Worm (Caenorhabditis elegans) whole organism, L1 larva: ENCODE measurements around the gene Y82E9BL.1.

Experiments
- C04F5.9 ChIP-seq: sonication (generic microtip); optimal IDR thresholded peaks from 2 replicates; lab custom pipeline; 2016; ENCODE audit warnings: missing genetic modification characterization, missing compliant biosample characterization
- C34B4.2 ChIP-seq: sonication (generic microtip); optimal IDR thresholded peaks from 2 replicates; lab custom pipeline; 2017; ENCODE audit warnings: mild to moderate bottlenecking, missing genetic modification characterization, missing compliant biosample characterization
- Y116A8C.19 ChIP-seq: sonication (generic microtip); optimal IDR thresholded peaks from 2 replicates; lab custom pipeline; 2016; ENCODE audit warnings: missing compliant biosample characterization, missing genetic modification characterization, borderline replicate concordance
- aha-1 ChIP-seq: fragments of 150-350 bp; optimal IDR thresholded peaks from 2 replicates; lab custom pipeline; 2014; ENCODE audit warnings: missing biosample characterization, missing genetic modification characterization
- alr-1 ChIP-seq: fragments of 200-800 bp; sonication (Bioruptor generic); optimal IDR thresholded peaks from 2 replicates; lab custom pipeline; 2018; ENCODE audit warnings: borderline replicate concordance, mild to moderate bottlenecking, missing genetic modification characterization, missing compliant biosample characterization
- blmp-1 ChIP-seq: fragments of 150-350 bp; optimal IDR thresholded peaks from 2 replicates; lab custom pipeline; 2014; ENCODE audit warnings: missing biosample characterization, missing genetic modification characterization
- ceh-8 ChIP-seq: fragments of 200-800 bp; sonication (Bioruptor generic); optimal IDR thresholded peaks from 2 replicates; lab custom pipeline; 2018; ENCODE audit warnings: mild to moderate bottlenecking, missing genetic modification characterization, moderate library complexity, missing compliant biosample characterization
- ceh-88 ChIP-seq: fragments of 200-800 bp; sonication (Bioruptor generic); IDR thresholded peaks from 2 replicates; pipeline ENCODE4 v1.3.6; 2022; ENCODE audit warnings: missing genetic modification characterization, missing compliant biosample characterization
- ceh-90 ChIP-seq: sonication (generic microtip); optimal IDR thresholded peaks from 2 replicates; lab custom pipeline; 2016; ENCODE audit warnings: missing genetic modification characterization, missing compliant biosample characterization
- efl-1 ChIP-seq, 4 experiments: fragments of 150-350 bp; optimal IDR thresholded peaks in 3 of 4; peaks in 1 of 4; 1 replicate in 1 of 4; 2 replicates in 3 of 4; lab custom pipeline; 2014; ENCODE audit warnings: missing biosample characterization in 2 of 4, missing genetic modification characterization in 2 of 4, missing genetic modification reagents in 2 of 4
- elt-2 ChIP-seq: sonication (generic microtip); optimal IDR thresholded peaks from 2 replicates; lab custom pipeline; 2016; ENCODE audit warnings: missing genetic modification characterization, mild to moderate bottlenecking, inconsistent platforms, missing compliant biosample characterization, missing genetic modification reagents
- fkh-8 ChIP-seq: sonication (generic microtip); optimal IDR thresholded peaks from 2 replicates; lab custom pipeline; 2016; ENCODE audit warnings: mild to moderate bottlenecking, missing genetic modification characterization, missing compliant biosample characterization
- fos-1 ChIP-seq: fragments of 150-350 bp; optimal IDR thresholded peaks from 2 replicates; lab custom pipeline; 2014; ENCODE audit warnings: missing biosample characterization, missing genetic modification characterization
- grh-1 ChIP-seq: fragments of 200-800 bp; sonication (Bioruptor generic); IDR thresholded peaks from 2 replicates; pipeline ENCODE4 v1.3.6; 2022; ENCODE audit warnings: missing genetic modification reagents, missing genetic modification characterization, missing compliant biosample characterization
- hlh-4 ChIP-seq: sonication (generic microtip); optimal IDR thresholded peaks from 2 replicates; lab custom pipeline; 2016; ENCODE audit warnings: mild to moderate bottlenecking, missing genetic modification characterization, missing compliant biosample characterization
- irx-1 ChIP-seq: sonication (generic microtip); optimal IDR thresholded peaks from 2 replicates; lab custom pipeline; 2016; ENCODE audit warnings: missing genetic modification characterization, missing compliant biosample characterization
- jun-1 ChIP-seq: fragments of 150-350 bp; optimal IDR thresholded peaks from 2 replicates; lab custom pipeline; 2014; ENCODE audit warnings: missing biosample characterization, missing genetic modification reagents, missing genetic modification characterization
- lin-13 ChIP-seq: fragments of 150-350 bp; optimal IDR thresholded peaks from 2 replicates; lab custom pipeline; 2014; ENCODE audit warnings: missing biosample characterization, missing genetic modification reagents, missing genetic modification characterization
- lin-14 ChIP-seq: fragments of 200-800 bp; sonication (Bioruptor generic); optimal IDR thresholded peaks from 2 replicates; lab custom pipeline; 2018; ENCODE audit warnings: mild to moderate bottlenecking, missing genetic modification characterization, moderate library complexity, missing compliant biosample characterization
- lin-15B ChIP-seq: fragments of 150-350 bp; sonication (generic microtip); optimal IDR thresholded peaks from 3 replicates; lab custom pipeline; 2014; ENCODE audit warnings: missing biosample characterization, missing genetic modification characterization
- lin-35 ChIP-seq, 2 experiments: fragments of 150-350 bp; optimal IDR thresholded peaks; 2 replicates each; lab custom pipeline; 2014; ENCODE audit warnings: missing biosample characterization in 2 of 2, missing genetic modification characterization in 2 of 2, missing genetic modification reagents in 2 of 2
- lsy-2 ChIP-seq, 2 experiments: fragments of 150-350 bp; optimal IDR thresholded peaks; 2 replicates each; lab custom pipeline; 2014; ENCODE audit warnings: missing biosample characterization in 2 of 2, missing genetic modification characterization in 2 of 2
- mdl-1 ChIP-seq, 2 experiments: fragments of 150-350 bp; optimal IDR thresholded peaks; 2 replicates each; lab custom pipeline; 2014 to 2017; ENCODE audit warnings: missing biosample characterization in 2 of 2, missing genetic modification characterization in 2 of 2, inconsistent platforms in 1 of 2
- mef-2 ChIP-seq: fragments of 150-350 bp; optimal IDR thresholded peaks from 2 replicates; lab custom pipeline; 2014; ENCODE audit warnings: missing biosample characterization, missing genetic modification characterization
- nhr-20 ChIP-seq: sonication (generic microtip); optimal IDR thresholded peaks from 2 replicates; lab custom pipeline; 2016; ENCODE audit warnings: mild to moderate bottlenecking, missing genetic modification characterization, missing compliant biosample characterization
- nhr-237 ChIP-seq: fragments of 150-350 bp; optimal IDR thresholded peaks from 2 replicates; lab custom pipeline; 2014; ENCODE audit warnings: missing biosample characterization, missing genetic modification characterization
- nhr-47 ChIP-seq: sonication (generic microtip); optimal IDR thresholded peaks from 2 replicates; lab custom pipeline; 2016; ENCODE audit warnings: mild to moderate bottlenecking, missing genetic modification characterization, moderate library complexity, missing compliant biosample characterization
- nhr-71 ChIP-seq: sonication (generic microtip); optimal IDR thresholded peaks from 2 replicates; lab custom pipeline; 2016; ENCODE audit warnings: mild to moderate bottlenecking, missing genetic modification characterization, moderate library complexity, missing compliant biosample characterization
- nhr-76 ChIP-seq: sonication (generic microtip); optimal IDR thresholded peaks from 2 replicates; lab custom pipeline; 2017; ENCODE audit warnings: missing biosample characterization, missing genetic modification characterization
- nhr-77 ChIP-seq: fragments of 150-350 bp; optimal IDR thresholded peaks from 2 replicates; lab custom pipeline; 2014; ENCODE audit warnings: missing biosample characterization, missing genetic modification characterization
- pax-3 ChIP-seq: fragments of 200-800 bp; sonication (Bioruptor generic); optimal IDR thresholded peaks from 2 replicates; lab custom pipeline; 2018; ENCODE audit warnings: mild to moderate bottlenecking, missing genetic modification characterization, moderate library complexity, missing compliant biosample characterization
- pqm-1 ChIP-seq: sonication (generic microtip); optimal IDR thresholded peaks from 3 replicates; lab custom pipeline; 2017; ENCODE audit warnings: missing biosample characterization, missing genetic modification characterization
- rnt-1 ChIP-seq: sonication (generic microtip); optimal IDR thresholded peaks from 2 replicates; lab custom pipeline; 2016; ENCODE audit warnings: mild to moderate bottlenecking, missing genetic modification characterization, moderate library complexity, missing compliant biosample characterization
- sox-4 ChIP-seq: sonication (generic microtip); optimal IDR thresholded peaks from 2 replicates; lab custom pipeline; 2016; ENCODE audit warnings: missing genetic modification characterization, missing compliant biosample characterization
- unc-130 ChIP-seq: fragments of 150-350 bp; optimal IDR thresholded peaks from 2 replicates; lab custom pipeline; 2017; ENCODE audit warnings: missing biosample characterization, missing genetic modification characterization, inconsistent platforms
- unc-62 ChIP-seq: fragments of 150-350 bp; optimal IDR thresholded peaks from 2 replicates; lab custom pipeline; 2014; ENCODE audit warnings: missing biosample characterization, missing genetic modification reagents, missing genetic modification characterization
- vab-15 ChIP-seq: sonication (generic microtip); optimal IDR thresholded peaks from 2 replicates; lab custom pipeline; 2017; ENCODE audit warnings: missing genotype, mild to moderate bottlenecking, missing genetic modification characterization, missing compliant biosample characterization
- ztf-11 ChIP-seq, 2 experiments: sonication (generic microtip); optimal IDR thresholded peaks; 2 replicates each; lab custom pipeline; 2016 to 2017; ENCODE audit warnings: missing genetic modification characterization in 2 of 2, missing biosample characterization in 1 of 2, missing compliant biosample characterization in 1 of 2
- ztf-4 ChIP-seq: fragments of 150-350 bp; optimal IDR thresholded peaks from 2 replicates; lab custom pipeline; 2014; ENCODE audit warnings: missing biosample characterization, missing genetic modification characterization

The Y82E9BL.1 gene

ce11 chrIII:1355320-1355719 is at the start of gene Y82E9BL.1:
Y82E9BL.1 (minus strand) TSS chrIII:1355420.
- TF ChIP-seq lin-13 (GFP tag; lab: Kevin White, UChicago) (no peak), mef-2 (no peak), blmp-1 (tag; lab: Kevin White, UChicago) (no peak), pax-3 (tag; lab: Kevin White, UChicago) (no peak), nhr-71 (tag; lab: Kevin White, UChicago) (no peak), ztf-4 (tag; lab: Kevin White, UChicago) (no peak), mdl-1 (tag; optimal IDR thresholded peaks at IDR 0.05; lab: Kevin White, UChicago) (no peak), unc-130 (no peak), efl-1 (optimal IDR thresholded peaks at IDR 0.05; lab: Kevin White, UChicago) (no peak), efl-1 (GFP tag; optimal IDR thresholded peaks at IDR 0.05 in 1 of 2; lab: Kevin White, UChicago) (no peak), C04F5.9 (tag; lab: Kevin White, UChicago) (no peak), fos-1 (tag; lab: Kevin White, UChicago) (no peak), hlh-4 (tag; lab: Kevin White, UChicago) (no peak), Y116A8C.19 (no peak), rnt-1 (tag; lab: Kevin White, UChicago) (no peak), grh-1 (GFP tag; lab: Robert Waterston, UW) (no peak), vab-15 (tag; lab: Kevin White, UChicago) (no peak)

ce11 chrIII:1403108-1403507 is 47.9 kb upstream of the Y82E9BL.1 start, which contains the start of gene pals-18:
pals-18 (plus strand) TSS chrIII:1403408.
- TF ChIP-seq blmp-1 (tag; lab: Kevin White, UChicago) (no peak), C34B4.2 (tag; lab: Kevin White, UChicago) (no peak), nhr-237 (no peak), ceh-88 (GFP tag; lab: Robert Waterston, UW) (no peak), alr-1 (no peak), lin-14 (GFP tag; lab: Kevin White, UChicago) (no peak), aha-1 (tag; lab: Kevin White, UChicago) (no peak), lin-13 (GFP tag; lab: Kevin White, UChicago) (no peak), ztf-4 (tag; lab: Kevin White, UChicago) (no peak), jun-1 (tag; lab: Kevin White, UChicago) (no peak)

ce11 chrIII:1401497-1401990 is 46.3 kb upstream of the Y82E9BL.1 start, which contains the start of gene pals-19:
pals-19 (plus strand) TSS chrIII:1401940.
- TF ChIP-seq lin-15B (no peak), elt-2 (tag; lab: Kevin White, UChicago) (peak; percentile 78), lin-35 (GFP tag; optimal IDR thresholded peaks at IDR 0.05; lab: Kevin White, UChicago) (peak in 1 of 2 experiments; percentile 9)

ce11 chrIII:1399670-1400069 is 44.5 kb upstream of the Y82E9BL.1 start, which contains the start of gene pals-16:
pals-16 (plus strand) TSS chrIII:1399970.
- TF ChIP-seq mdl-1 (tag; optimal IDR thresholded peaks at IDR 0.05; lab: Kevin White, UChicago) (no peak), rnt-1 (tag; lab: Kevin White, UChicago) (no peak)

- peak; percentile 86 for TF ChIP-seq elt-2 (tag; lab: Kevin White, UChicago)
- no peak for TF ChIP-seq nhr-77 (tag; lab: Kevin White, UChicago)
Measured at ce11 chrIII:1398183-1398582, 43.0 kb upstream of the Y82E9BL.1 start.

- TF ChIP-seq blmp-1 (tag; lab: Kevin White, UChicago) (no peak), elt-2 (tag; lab: Kevin White, UChicago) (peak; percentile 17)
Measured at ce11 chrIII:1395355-1395754, 40.1 kb upstream of the Y82E9BL.1 start.

ce11 chrIII:1392763-1393162 is 37.5 kb upstream of the Y82E9BL.1 start:
- TF ChIP-seq aha-1 (tag; lab: Kevin White, UChicago) (no peak), nhr-20 (tag; lab: Kevin White, UChicago) (peak; percentile 6), ceh-8 (GFP tag; lab: Kevin White, UChicago) (no peak), jun-1 (tag; lab: Kevin White, UChicago) (no peak), ztf-11 (tag; optimal IDR thresholded peaks at IDR 0.05; lab: Kevin White, UChicago) (no peak), irx-1 (no peak), mef-2 (no peak), nhr-76 (tag; lab: Kevin White, UChicago) (no peak), fkh-8 (tag; lab: Kevin White, UChicago) (no peak), blmp-1 (tag; lab: Kevin White, UChicago) (no peak), lin-14 (GFP tag; lab: Kevin White, UChicago) (no peak), pqm-1 (peak; percentile 51), sox-4 (tag; lab: Kevin White, UChicago) (no peak), lsy-2 (tag; optimal IDR thresholded peaks at IDR 0.05; lab: Kevin White, UChicago) (peak in 1 of 2 experiments; percentile 13), ceh-90 (tag; lab: Kevin White, UChicago) (no peak), nhr-47 (tag; lab: Kevin White, UChicago) (no peak), unc-62 (GFP tag; lab: Kevin White, UChicago) (no peak)
